Worm (Caenorhabditis elegans) whole organism, L4 larva: ENCODE measurements around the gene clec-80.

Source experiments
- F37D6.2 ChIP-seq: sonication (generic microtip); optimal IDR thresholded peaks from 2 replicates; lab custom pipeline; 2016; ENCODE audit warnings: mild to moderate bottlenecking, missing genetic modification characterization, missing compliant biosample characterization
- F44E2.7 ChIP-seq: fragments of 200-800 bp; sonication (Bioruptor generic); IDR thresholded peaks from 2 replicates; pipeline ENCODE4 v2.1.2; 2022; ENCODE audit warnings: missing genetic modification characterization, missing compliant biosample characterization
- F49E8.2 ChIP-seq: sonication (generic microtip); optimal IDR thresholded peaks from 2 replicates; lab custom pipeline; 2016; ENCODE audit warnings: missing compliant biosample characterization, mild to moderate bottlenecking, missing genetic modification characterization, borderline replicate concordance
- T20F7.1 ChIP-seq: fragments of 200-800 bp; sonication (Bioruptor generic); optimal IDR thresholded peaks from 2 replicates; lab custom pipeline; 2018; ENCODE audit warnings: mild to moderate bottlenecking, missing genetic modification characterization, missing compliant biosample characterization
- Y105C5A.15 ChIP-seq: fragments of 200-800 bp; sonication (Bioruptor generic); IDR thresholded peaks from 2 replicates; pipeline ENCODE4 v1.3.6; 2022; ENCODE audit warnings: missing genetic modification characterization, missing compliant biosample characterization
- Y5F2A.4 ChIP-seq: fragments of 200-800 bp; sonication (Bioruptor generic); optimal IDR thresholded peaks from 2 replicates; lab custom pipeline; 2018; ENCODE audit warnings: mild to moderate bottlenecking, missing genetic modification characterization, missing compliant biosample characterization
- Y75B8A.6 ChIP-seq: fragments of 200-800 bp; sonication (Bioruptor generic); IDR thresholded peaks from 2 replicates; pipeline ENCODE4 v1.3.6; 2022; ENCODE audit warnings: missing genetic modification reagents, missing genetic modification characterization, missing compliant biosample characterization
- aha-1 ChIP-seq: fragments of 150-350 bp; peaks from one replicate; lab custom pipeline; 2014; ENCODE audit warnings: missing biosample characterization, missing genetic modification characterization
- arid-1 ChIP-seq: fragments of 200-800 bp; sonication (Bioruptor generic); conservative IDR thresholded peaks from 2 replicates; pipeline ENCODE4 v1.3.6; 2022; ENCODE audit warnings: missing genetic modification reagents, missing genetic modification characterization, missing compliant biosample characterization
- ceh-20 ChIP-seq: fragments of 200-800 bp; sonication (Bioruptor generic); IDR thresholded peaks from 2 replicates; pipeline ENCODE4 v1.3.6; 2022; ENCODE audit warnings: missing genetic modification reagents, missing genetic modification characterization, missing compliant biosample characterization
- ceh-44 ChIP-seq: fragments of 200-800 bp; sonication (Bioruptor generic); IDR thresholded peaks from 2 replicates; pipeline ENCODE4 v1.3.6; 2022; ENCODE audit warnings: missing genetic modification reagents, missing genetic modification characterization, missing compliant biosample characterization
- ceh-62 ChIP-seq: sonication (generic microtip); optimal IDR thresholded peaks from 2 replicates; lab custom pipeline; 2017; ENCODE audit warnings: missing biosample characterization, missing genetic modification characterization
- ceh-82 ChIP-seq: sonication (generic microtip); optimal IDR thresholded peaks from 2 replicates; lab custom pipeline; 2017; ENCODE audit warnings: missing biosample characterization, missing genetic modification characterization
- cey-2 ChIP-seq: sonication (generic microtip); optimal IDR thresholded peaks from 3 replicates; lab custom pipeline; 2017; ENCODE audit warnings: missing genetic modification characterization, mild to moderate bottlenecking, missing compliant biosample characterization, antibody characterized with exemption, borderline replicate concordance; ENCODE audit not compliant: insufficient read depth
- ctbp-1 ChIP-seq: fragments of 200-800 bp; sonication (Bioruptor generic); IDR thresholded peaks from 2 replicates; pipeline ENCODE4 v1.3.6; 2022; ENCODE audit warnings: missing genetic modification reagents, missing genetic modification characterization, missing compliant biosample characterization
- daf-16 ChIP-seq, 3 experiments: sonication (generic microtip); optimal IDR thresholded peaks; 2 replicates each; lab custom pipeline; 2016 to 2017; ENCODE audit warnings: missing genetic modification characterization in 3 of 3, missing genetic modification reagents in 3 of 3, mild to moderate bottlenecking in 2 of 3, missing compliant biosample characterization in 2 of 3, missing biosample characterization in 1 of 3, moderate library complexity in 1 of 3
- daf-8 ChIP-seq: fragments of 200-800 bp; sonication (Bioruptor generic); IDR thresholded peaks from 2 replicates; pipeline ENCODE4 v1.3.6; 2022; ENCODE audit warnings: missing genetic modification characterization, missing compliant biosample characterization
- dpl-1 ChIP-seq: fragments of 150-350 bp; optimal IDR thresholded peaks from 2 replicates; lab custom pipeline; 2014; ENCODE audit warnings: missing biosample characterization, missing genetic modification reagents, missing genetic modification characterization
- egl-43 ChIP-seq: fragments of 200-800 bp; sonication (Bioruptor generic); IDR thresholded peaks from 2 replicates; pipeline ENCODE4 v1.3.6; 2022; ENCODE audit warnings: missing genetic modification reagents, missing genetic modification characterization, missing compliant biosample characterization
- fkh-10 ChIP-seq: fragments of 150-350 bp; optimal IDR thresholded peaks from 2 replicates; lab custom pipeline; 2014; ENCODE audit warnings: missing biosample characterization, missing genetic modification reagents, missing genetic modification characterization
- gei-8 ChIP-seq: fragments of 200-800 bp; sonication (Bioruptor generic); optimal IDR thresholded peaks from 2 replicates; lab custom pipeline; 2018; ENCODE audit warnings: mild to moderate bottlenecking, missing genetic modification characterization, missing compliant biosample characterization
- hif-1 ChIP-seq, 2 experiments: sonication (generic microtip); optimal IDR thresholded peaks; 2 replicates each; lab custom pipeline; 2016 to 2017; ENCODE audit warnings: missing compliant biosample characterization in 2 of 2, missing genetic modification characterization in 2 of 2, missing genetic modification reagents in 2 of 2, missing genotype in 2 of 2, mild to moderate bottlenecking in 1 of 2
- hlh-11 ChIP-seq: fragments of 200-800 bp; sonication (Bioruptor generic); optimal IDR thresholded peaks from 2 replicates; lab custom pipeline; 2018; ENCODE audit warnings: mild to moderate bottlenecking, missing genetic modification characterization, missing compliant biosample characterization
- hmg-1.1 ChIP-seq: fragments of 200-800 bp; sonication (Bioruptor generic); IDR thresholded peaks from 2 replicates; pipeline ENCODE4 v1.3.6; 2022; ENCODE audit warnings: missing genetic modification reagents, missing genetic modification characterization, missing compliant biosample characterization
- lim-7 ChIP-seq: fragments of 200-800 bp; sonication (Bioruptor generic); IDR thresholded peaks from 2 replicates; pipeline ENCODE4 v1.3.6; 2022; ENCODE audit warnings: missing genetic modification characterization, missing compliant biosample characterization
- lin-1 ChIP-seq: fragments of 200-800 bp; sonication (Bioruptor generic); IDR thresholded peaks from 2 replicates; pipeline ENCODE4 v1.3.6; 2022; ENCODE audit warnings: missing genetic modification reagents, missing genetic modification characterization, missing compliant biosample characterization
- lin-15B ChIP-seq: fragments of 150-350 bp; sonication (generic microtip); optimal IDR thresholded peaks from 3 replicates; lab custom pipeline; 2014; ENCODE audit warnings: missing biosample characterization, missing genetic modification characterization
- lin-29 ChIP-seq: fragments of 200-800 bp; sonication (Bioruptor generic); IDR thresholded peaks from 2 replicates; pipeline ENCODE4 v1.3.6; 2022; ENCODE audit warnings: missing genetic modification reagents, missing genetic modification characterization, missing compliant biosample characterization
- lin-39 ChIP-seq: fragments of 150-350 bp; optimal IDR thresholded peaks from 2 replicates; lab custom pipeline; 2014; ENCODE audit warnings: missing biosample characterization, missing genetic modification reagents, missing genetic modification characterization
- lir-3 ChIP-seq: sonication (generic microtip); optimal IDR thresholded peaks from 2 replicates; lab custom pipeline; 2016; ENCODE audit warnings: mild to moderate bottlenecking, missing genetic modification characterization, missing compliant biosample characterization
- mep-1 ChIP-seq: fragments of 150-350 bp; sonication (generic microtip); optimal IDR thresholded peaks from 3 replicates; lab custom pipeline; 2014; ENCODE audit warnings: missing biosample characterization, missing genetic modification characterization
- mes-2 ChIP-seq: sonication (generic microtip); optimal IDR thresholded peaks from 2 replicates; lab custom pipeline; 2016; ENCODE audit warnings: missing genotype, mild to moderate bottlenecking, missing genetic modification characterization, missing compliant biosample characterization; ENCODE audit not compliant: poor library complexity, severe bottlenecking
- mxl-2 ChIP-seq: fragments of 200-800 bp; sonication (Bioruptor generic); conservative IDR thresholded peaks from 2 replicates; pipeline ENCODE4 v1.3.6; 2022; ENCODE audit warnings: missing genetic modification reagents, missing genetic modification characterization, missing compliant biosample characterization
- mxl-3 ChIP-seq: fragments of 200-800 bp; sonication (Bioruptor generic); optimal IDR thresholded peaks from 2 replicates; lab custom pipeline; 2018; ENCODE audit warnings: mild to moderate bottlenecking, missing genetic modification characterization, missing compliant biosample characterization
- nhr-102 ChIP-seq: sonication (generic microtip); optimal IDR thresholded peaks from 2 replicates; lab custom pipeline; 2016; ENCODE audit warnings: mild to moderate bottlenecking, missing genetic modification characterization, moderate library complexity, missing compliant biosample characterization
- nhr-11 ChIP-seq: fragments of 150-350 bp; optimal IDR thresholded peaks from 2 replicates; lab custom pipeline; 2014; ENCODE audit warnings: missing biosample characterization, missing genetic modification characterization
- nhr-41 ChIP-seq: fragments of 200-800 bp; sonication (Bioruptor generic); IDR thresholded peaks from 2 replicates; pipeline ENCODE4 v1.3.6; 2022; ENCODE audit warnings: missing genetic modification reagents, missing genetic modification characterization, missing compliant biosample characterization
- nhr-42 ChIP-seq: fragments of 200-800 bp; sonication (Bioruptor generic); IDR thresholded peaks from 2 replicates; pipeline ENCODE4 v1.3.6; 2022; ENCODE audit warnings: missing genetic modification characterization, missing compliant biosample characterization
- nhr-6 ChIP-seq: fragments of 150-350 bp; optimal IDR thresholded peaks from 2 replicates; lab custom pipeline; 2014; ENCODE audit warnings: missing biosample characterization, missing genetic modification characterization
- pqm-1 ChIP-seq: sonication (generic microtip); optimal IDR thresholded peaks from 2 replicates; lab custom pipeline; 2017; ENCODE audit warnings: missing biosample characterization, missing genetic modification characterization
- sdz-12 ChIP-seq: fragments of 200-800 bp; sonication (Bioruptor generic); optimal IDR thresholded peaks from 2 replicates; lab custom pipeline; 2018; ENCODE audit warnings: mild to moderate bottlenecking, missing genetic modification characterization, missing compliant biosample characterization
- snpc-1.2 ChIP-seq: fragments of 200-800 bp; sonication (Bioruptor generic); IDR thresholded peaks from 2 replicates; pipeline ENCODE4 v1.3.6; 2022; ENCODE audit warnings: missing genetic modification reagents, missing genetic modification characterization, missing compliant biosample characterization
- tra-1 ChIP-seq: fragments of 200-800 bp; sonication (Bioruptor generic); IDR thresholded peaks from 2 replicates; pipeline ENCODE4 v1.3.6; 2022; ENCODE audit warnings: missing genetic modification reagents, missing genetic modification characterization, missing compliant biosample characterization
- unc-130 ChIP-seq: sonication (generic microtip); optimal IDR thresholded peaks from 2 replicates; lab custom pipeline; 2016; ENCODE audit warnings: missing genetic modification reagents, missing genetic modification characterization, missing compliant biosample characterization
- unc-39 ChIP-seq: sonication (generic microtip); optimal IDR thresholded peaks from 2 replicates; lab custom pipeline; 2017; ENCODE audit warnings: missing biosample characterization, missing genetic modification characterization
- zag-1 ChIP-seq: fragments of 150-350 bp; optimal IDR thresholded peaks from 2 replicates; lab custom pipeline; 2014; ENCODE audit warnings: missing biosample characterization, missing genetic modification characterization
- ztf-11 ChIP-seq: fragments of 150-350 bp; optimal IDR thresholded peaks from 2 replicates; lab custom pipeline; 2014; ENCODE audit warnings: missing biosample characterization, missing genetic modification characterization
- ztf-7 ChIP-seq: fragments of 150-350 bp; optimal IDR thresholded peaks from 2 replicates; lab custom pipeline; 2014; ENCODE audit warnings: missing biosample characterization, missing genetic modification characterization

Gene clec-80

ce11 chrIV:2774500-2774899 is 49.0 kb upstream of the clec-80 start (continued):
- TF ChIP-seq nhr-42 (GFP tag; lab: Robert Waterston, UW) (0 out of 2 replicates have a peak, but pooled peaks have one; percentile 58), daf-8 (GFP tag; lab: Robert Waterston, UW) (no peak), aha-1 (peak; percentile 98), nhr-102 (peak; percentile 26), hif-1 (tag; optimal IDR thresholded peaks at IDR 0.05; lab: Kevin White, UChicago) (peak in 1 of 2 experiments; percentile 43), Y75B8A.6 (GFP tag; lab: Robert Waterston, UW) (0 out of 2 replicates have a peak, but pooled peaks have one; percentile 26), pqm-1 (tag; lab: Kevin White, UChicago) (no peak), dpl-1 (GFP tag; lab: Kevin White, UChicago) (peak; percentile 28), unc-39 (tag; lab: Kevin White, UChicago) (no peak), egl-43 (peak; percentile 57; the same call in 1 of the 2 replicates), sdz-12 (GFP tag; lab: Kevin White, UChicago) (no peak), ztf-7 (tag; lab: Kevin White, UChicago) (no peak), ceh-44 (GFP tag; lab: Robert Waterston, UW) (no peak), ceh-20 (GFP tag; lab: Robert Waterston, UW) (peak; percentile 69; the same call in 1 of the 2 replicates), lin-15B (tag; lab: Kevin White, UChicago) (no peak), arid-1 (peak; percentile 46; the same call in 1 of the 2 replicates), nhr-41 (GFP tag; lab: Robert Waterston, UW) (no peak), lin-1 (GFP tag; lab: Robert Waterston, UW) (peak; percentile 15; the same call in 1 of the 2 replicates), mes-2 (tag; lab: Kevin White, UChicago) (peak; percentile 58), ctbp-1 (GFP tag; lab: Robert Waterston, UW) (peak; percentile 49; the same call in 1 of the 2 replicates), lin-29 (GFP tag; lab: Robert Waterston, UW) (peak; percentile 77), daf-16 (GFP tag; optimal IDR thresholded peaks at IDR 0.05; lab: Kevin White, UChicago) (peak in 1 of 2 experiments; percentile 20), daf-16 (tag; optimal IDR thresholded peaks at IDR 0.05; lab: Kevin White, UChicago) (peak; percentile 88), mep-1 (peak; percentile 89), lir-3 (tag; lab: Kevin White, UChicago) (no peak), mxl-2 (no peak), fkh-10 (GFP tag; lab: Kevin White, UChicago) (no peak), hlh-11 (tag; lab: Kevin White, UChicago) (peak; percentile 94), nhr-11 (tag; lab: Kevin White, UChicago) (peak; percentile 66), cey-2 (tag; lab: Kevin White, UChicago) (no peak), T20F7.1 (peak; percentile 9), F44E2.7 (GFP tag; lab: Robert Waterston, UW) (no peak), lin-39 (no peak), ceh-62 (no peak), lim-7 (GFP tag; lab: Robert Waterston, UW) (no peak), gei-8 (GFP tag; lab: Kevin White, UChicago) (no peak)

ce11 chrIV:2775992-2776630 is 47.4 kb upstream of the clec-80 start:
- peak; percentile 74 for TF ChIP-seq hmg-1.1
- no peak for TF ChIP-seq unc-130 (GFP tag; lab: Kevin White, UChicago)
- TF ChIP-seq nhr-6 = no peak
- TF ChIP-seq F49E8.2 = no peak
- no peak for TF ChIP-seq Y105C5A.15 (GFP tag; lab: Robert Waterston, UW)
- TF ChIP-seq mxl-3 (GFP tag; lab: Kevin White, UChicago) = no peak
- TF ChIP-seq egl-43 = peak; percentile 70; the same call in 1 of the 2 replicates
- TF ChIP-seq Y5F2A.4 (GFP tag; lab: Kevin White, UChicago) = no peak
- TF ChIP-seq F37D6.2 (tag; lab: Kevin White, UChicago) = no peak
- no peak for TF ChIP-seq cey-2 (tag; lab: Kevin White, UChicago)
- peak in 1 of 2 experiments; percentile 0 for TF ChIP-seq daf-16 (GFP tag; optimal IDR thresholded peaks at IDR 0.05; lab: Kevin White, UChicago)
- no peak for TF ChIP-seq daf-16 (tag; optimal IDR thresholded peaks at IDR 0.05; lab: Kevin White, UChicago)
- TF ChIP-seq ztf-11 = no peak
- no peak for TF ChIP-seq lin-15B (tag; lab: Kevin White, UChicago)
- no peak for TF ChIP-seq snpc-1.2
- no peak for TF ChIP-seq zag-1 (tag; lab: Kevin White, UChicago)
- TF ChIP-seq fkh-10 (GFP tag; lab: Kevin White, UChicago) = peak; percentile 5
- TF ChIP-seq nhr-42 (GFP tag; lab: Robert Waterston, UW) = no peak
- no peak for TF ChIP-seq ceh-82 (tag; lab: Kevin White, UChicago)
- no peak for TF ChIP-seq gei-8 (GFP tag; lab: Kevin White, UChicago)
- peak; percentile 3 for TF ChIP-seq mep-1
- peak; percentile 52; the same call in 1 of the 2 replicates for TF ChIP-seq tra-1
